Worm (Caenorhabditis elegans): ENCODE results near the gene unc-4.

Gene unc-4

ce11 chrII:9900276-9900675 is at the start of gene unc-4:
unc-4 (minus strand) TSS chrII:9900376.
- no peak for TF ChIP-seq unc-62 (GFP tag; optimal IDR thresholded peaks at IDR 0.05)

DNA sequence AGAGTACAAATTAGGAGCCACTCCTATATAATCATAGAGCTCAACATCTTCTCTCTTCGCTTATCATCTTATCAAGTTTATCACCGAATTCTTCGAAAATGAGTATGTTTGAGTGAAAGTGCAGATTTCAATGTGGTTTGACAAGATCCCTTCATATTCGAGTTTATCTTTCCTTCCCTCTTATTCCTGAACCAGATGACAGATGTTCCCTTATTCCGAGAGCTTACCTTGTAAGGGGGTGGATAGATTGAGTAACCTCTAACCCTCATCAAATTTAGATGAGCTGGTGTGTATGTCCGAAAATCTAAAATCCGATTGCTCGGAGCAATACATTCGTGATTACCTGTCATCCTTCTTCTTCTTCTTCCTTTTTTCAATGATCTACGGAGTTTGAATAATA is 48.5 kb upstream of the unc-4 start:
- no peak for TF ChIP-seq unc-62 (GFP tag; optimal IDR thresholded peaks at IDR 0.05)

DNA sequence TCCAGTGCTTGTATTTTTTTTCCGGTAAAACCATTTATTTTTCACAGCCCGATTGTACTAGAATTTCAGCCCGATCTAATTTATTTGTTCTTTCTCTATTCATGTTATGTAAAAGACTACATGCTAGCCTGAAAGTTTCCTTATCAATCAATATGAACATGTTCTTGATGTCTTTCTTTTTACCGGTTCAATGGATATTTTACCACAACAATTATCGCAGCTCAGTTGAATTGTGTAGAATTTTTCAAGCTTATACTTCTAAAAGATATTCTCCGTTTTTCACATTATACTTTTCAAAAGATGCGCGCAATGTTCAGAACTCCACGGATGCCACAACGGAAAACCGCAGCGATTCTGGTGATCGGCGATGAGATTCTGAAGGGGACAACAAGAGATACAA is 43.7 kb upstream of the unc-4 start, which contains the start of gene flad-1:
TSS of gene flad-1 (plus strand) at position 301 of the 400 bp plus-strand sequence.
- TF ChIP-seq unc-62 (GFP tag; optimal IDR thresholded peaks at IDR 0.05): no peak

- TF ChIP-seq unc-62 (GFP tag; optimal IDR thresholded peaks at IDR 0.05): no peak
Observed at ce11 chrII:9943246-9943645, 43.1 kb upstream of the unc-4 start.

DNA sequence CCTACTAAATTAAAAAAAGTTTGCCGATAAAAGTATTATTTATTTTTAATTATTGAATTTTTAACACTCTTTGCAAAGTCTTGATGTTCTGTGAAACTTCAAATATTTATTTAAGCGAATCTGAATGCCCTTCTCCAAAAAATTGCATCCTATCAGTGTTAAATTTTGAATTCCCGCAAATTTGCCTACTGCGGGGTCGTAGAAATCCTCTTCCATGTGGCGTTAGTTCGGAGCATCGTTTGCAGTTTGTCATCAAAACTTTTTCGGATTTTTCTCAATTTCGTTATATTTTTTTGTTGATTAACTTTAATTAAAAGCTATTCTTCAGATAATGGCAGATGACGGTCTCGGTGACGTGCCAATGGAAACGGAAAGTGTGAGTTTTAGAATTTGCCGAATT is 40.3 kb upstream of the unc-4 start, which contains the start of gene ufd-3:
TSS of gene ufd-3 (plus strand) at position 324 of the 400 bp plus-strand sequence.
- TF ChIP-seq unc-62 (GFP tag; optimal IDR thresholded peaks at IDR 0.05): no peak

DNA sequence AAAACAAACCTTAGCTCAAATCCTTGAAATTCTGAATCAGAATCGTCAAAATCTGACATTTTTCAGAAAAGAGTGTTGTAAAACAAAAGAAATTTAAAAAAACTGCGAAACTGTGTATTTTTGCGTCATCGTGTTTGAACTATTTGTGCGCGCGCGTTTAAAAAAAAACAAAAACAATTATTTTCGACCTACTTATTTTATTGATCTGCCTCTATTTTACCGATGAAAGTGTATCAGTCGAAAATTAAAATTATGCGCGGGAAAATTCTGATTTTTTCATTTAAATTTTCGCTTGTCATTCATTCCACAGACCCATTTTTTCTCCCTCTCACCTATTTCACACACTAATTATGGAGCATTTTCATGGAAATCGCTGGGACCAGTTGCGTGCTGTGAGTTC is 38.7 kb upstream of the unc-4 start, which contains the start of the genes C05C10.7 and C05C10.5:
TSS of gene C05C10.7 (minus strand) at position 95 of the 400 bp plus-strand sequence.
TSS of gene C05C10.5 (plus strand) at position 164 of the 400 bp plus-strand sequence.
- TF ChIP-seq unc-62 (GFP tag; optimal IDR thresholded peaks at IDR 0.05): no peak

DNA sequence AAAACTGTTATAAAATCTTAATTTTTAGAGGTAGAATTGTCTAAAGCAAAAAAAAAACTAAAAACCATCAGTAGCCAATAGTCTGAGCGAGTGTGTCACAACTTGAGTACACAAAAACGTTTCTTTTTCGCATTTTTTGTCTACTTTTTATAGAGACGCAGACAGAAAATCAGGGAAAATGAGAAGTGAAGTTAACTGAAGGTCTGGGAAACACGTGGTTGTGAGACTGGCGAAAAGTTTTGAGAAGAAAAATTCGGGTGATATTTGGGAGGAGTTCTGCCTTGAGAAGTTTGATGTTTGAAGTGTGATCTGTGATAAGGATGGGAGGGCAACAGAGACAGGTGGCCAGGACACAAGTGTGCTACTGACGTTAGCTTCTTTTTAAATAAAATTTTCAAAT is 37.4 kb upstream of the unc-4 start:
- TF ChIP-seq unc-62 (GFP tag; optimal IDR thresholded peaks at IDR 0.05): no peak

- TF ChIP-seq unc-62 (GFP tag; optimal IDR thresholded peaks at IDR 0.05): no peak
Observed at ce11 chrII:9936859-9937258, 36.7 kb upstream of the unc-4 start, which contains the start of gene C05C10.3. C05C10.3 (minus strand) TSS chrII:9936893.

DNA sequence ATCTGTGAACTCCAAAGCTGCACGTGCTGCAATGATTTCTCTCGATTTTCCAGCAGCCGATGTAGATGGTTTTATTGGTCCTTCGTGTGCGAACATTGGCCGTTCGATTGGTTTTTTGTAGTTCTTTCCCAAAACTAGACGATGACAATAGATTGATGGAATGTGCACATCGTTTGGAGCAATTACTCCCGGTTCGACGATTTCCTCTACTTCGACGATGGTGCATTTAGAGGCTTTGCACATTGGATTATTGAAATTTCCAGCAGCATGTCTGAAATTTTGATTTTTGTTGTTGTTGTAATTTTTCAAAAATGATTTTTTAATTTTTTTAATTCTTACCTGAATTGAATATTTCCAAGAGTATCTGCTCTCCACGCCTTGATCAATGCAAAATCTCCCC is 35.5 kb upstream of the unc-4 start:
- no peak for TF ChIP-seq unc-62 (GFP tag; optimal IDR thresholded peaks at IDR 0.05)

DNA sequence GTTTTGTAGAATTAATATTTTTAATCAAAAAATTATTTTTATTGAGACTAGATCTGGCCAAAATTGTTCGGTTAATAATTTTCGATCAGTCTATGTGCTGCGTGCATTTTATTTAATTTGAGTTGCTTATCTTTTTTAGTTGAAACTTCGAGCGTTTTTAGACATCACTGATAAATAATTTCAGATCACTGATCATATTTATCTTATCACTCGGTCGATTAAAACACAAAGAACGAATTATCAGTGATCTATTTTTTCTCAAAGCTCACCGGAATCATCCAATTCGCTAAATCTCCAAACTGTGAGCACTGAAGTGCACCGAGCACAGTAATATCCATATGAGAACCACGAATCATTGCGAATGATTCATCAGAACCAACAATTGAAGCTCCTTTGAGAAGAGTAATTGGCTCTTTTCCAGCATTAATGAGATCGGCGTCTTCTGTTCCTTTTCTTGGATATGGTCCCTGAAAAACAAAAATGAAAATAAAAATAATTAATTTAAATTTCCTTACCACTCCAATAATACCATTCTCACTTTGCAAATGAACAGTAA is 34.9 kb upstream of the unc-4 start:
- TF ChIP-seq unc-62 (GFP tag; optimal IDR thresholded peaks at IDR 0.05): no peak

ce11 chrII:9934570-9934969 is 34.4 kb upstream of the unc-4 start:
- no peak for TF ChIP-seq unc-62 (GFP tag; optimal IDR thresholded peaks at IDR 0.05)

DNA sequence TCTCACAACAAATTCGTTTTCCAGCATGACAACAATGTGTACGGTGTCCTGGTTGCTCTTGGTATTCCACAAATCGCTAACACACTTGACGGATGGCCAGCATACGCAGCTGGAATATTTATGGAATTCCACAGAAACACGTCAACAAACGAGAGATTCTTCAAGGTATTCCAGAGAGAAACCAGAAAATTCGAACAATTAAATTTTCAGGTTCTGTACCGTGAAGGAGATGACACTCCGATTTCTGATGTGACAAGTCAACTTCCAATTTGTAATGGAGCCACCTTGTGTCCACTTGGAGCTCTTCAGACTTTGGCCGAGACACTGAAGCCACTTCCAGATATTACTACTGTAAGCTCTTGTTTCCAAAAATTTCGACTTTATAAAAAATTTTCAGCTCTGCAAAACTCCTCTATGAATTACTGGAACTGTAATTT is 33.8 kb upstream of the unc-4 start:
- TF ChIP-seq unc-62 (GFP tag; optimal IDR thresholded peaks at IDR 0.05): no peak

ce11 chrII:9931476-9931875 is 31.3 kb upstream of the unc-4 start, which contains the start of gene pho-11:
pho-11 (plus strand) TSS chrII:9931849.
- no peak for TF ChIP-seq unc-62 (GFP tag; optimal IDR thresholded peaks at IDR 0.05)

DNA sequence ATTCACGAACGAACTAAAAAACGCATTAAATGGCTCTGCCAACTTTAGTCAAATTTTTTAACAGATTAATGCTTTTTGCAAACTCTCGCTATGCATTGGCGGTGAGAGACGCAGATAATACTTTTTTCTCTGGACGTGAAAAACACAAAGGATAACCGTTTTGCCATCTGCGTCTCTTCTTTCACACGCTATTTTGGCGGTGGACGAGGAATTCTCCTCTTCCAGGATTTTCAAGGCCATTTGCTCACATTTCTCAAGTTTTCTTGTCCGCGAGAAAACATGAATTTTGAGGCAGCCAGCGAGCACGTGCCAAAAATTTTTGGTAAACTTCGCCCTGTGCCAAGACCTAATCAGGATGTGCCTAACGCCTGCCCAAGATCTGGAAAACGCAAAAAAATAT is 30.8 kb upstream of the unc-4 start:
- TF ChIP-seq unc-62 (GFP tag; optimal IDR thresholded peaks at IDR 0.05): no peak

- no peak for TF ChIP-seq unc-62 (GFP tag; optimal IDR thresholded peaks at IDR 0.05)
Observed at ce11 chrII:9928470-9928869, 28.3 kb upstream of the unc-4 start.

DNA sequence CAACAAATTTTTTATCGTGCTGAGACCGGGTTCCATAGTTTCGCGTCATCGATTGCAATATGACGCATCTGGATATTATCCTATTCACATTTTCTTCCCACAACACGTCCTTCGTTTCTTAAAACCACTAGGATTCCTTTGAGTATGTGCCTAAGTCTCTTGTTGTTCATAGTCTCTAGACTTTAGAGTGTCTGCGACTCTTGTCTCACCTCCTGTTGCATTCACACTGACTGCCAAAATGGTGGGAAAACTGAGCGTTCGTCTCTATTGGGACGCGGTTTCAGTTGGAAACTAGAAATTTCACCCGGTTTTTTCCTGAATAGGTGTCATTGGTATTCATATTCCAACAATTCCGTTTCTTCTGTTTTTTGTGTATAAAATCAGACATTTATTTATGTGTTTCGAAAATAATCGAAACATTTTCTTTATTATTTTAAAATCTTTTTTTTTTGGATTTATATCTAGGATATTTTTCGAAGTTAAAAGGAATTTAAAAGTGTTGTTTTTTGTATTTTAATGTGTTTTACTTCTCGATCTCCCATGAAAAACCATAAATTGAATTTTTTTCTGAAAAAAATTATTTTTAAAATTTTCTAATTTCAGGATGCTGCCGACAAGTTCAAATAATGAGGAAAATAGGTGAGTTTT is 21.6 kb upstream of the unc-4 start, which contains the start of gene C05C10.2:
TSS of gene C05C10.2 (plus strand) at position 598 of the 648 bp plus-strand sequence.
- TF ChIP-seq unc-62 (GFP tag; optimal IDR thresholded peaks at IDR 0.05): no peak

DNA sequence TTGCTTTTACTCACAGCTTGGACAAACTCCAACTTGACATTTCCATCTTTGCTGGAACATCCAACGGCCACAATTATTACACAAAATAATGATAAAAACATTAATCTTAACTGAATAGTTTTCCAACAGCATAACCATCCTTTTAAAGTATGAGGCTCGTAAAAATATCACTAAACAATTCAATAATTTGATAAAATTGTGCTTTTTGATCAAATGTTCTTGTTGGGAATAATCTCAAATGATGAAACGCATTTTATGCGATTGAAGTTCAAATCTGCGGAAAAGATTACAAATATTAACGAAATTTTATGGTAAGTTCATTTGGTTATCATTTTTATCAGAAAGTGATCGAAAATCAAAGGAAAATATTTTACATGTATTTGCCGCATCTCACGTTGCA is 20.3 kb upstream of the unc-4 start, which contains the start of gene pho-10:
TSS of gene pho-10 (minus strand) at position 101 of the 400 bp plus-strand sequence.
- TF ChIP-seq unc-62 (GFP tag; optimal IDR thresholded peaks at IDR 0.05): no peak
